Worm (Caenorhabditis elegans) whole organism, young adult: ENCODE data around the gene M28.8.
A peak's percentile ranks its signal among the peaks of the same experiment; 100 is the strongest.

Experiments
- B0261.1 ChIP-seq: sonication (generic microtip); optimal IDR thresholded peaks from 2 replicates; lab custom pipeline; 2016; ENCODE audit warnings: mild to moderate bottlenecking, missing genetic modification characterization, moderate library complexity, missing compliant biosample characterization
- D2030.7 ChIP-seq: fragments of 200-800 bp; sonication (Bioruptor generic); IDR thresholded peaks from 2 replicates; pipeline ENCODE4 v1.3.6; 2022; ENCODE audit warnings: missing genetic modification reagents, missing genetic modification characterization, missing compliant biosample characterization
- F10E7.11 ChIP-seq: sonication (generic microtip); optimal IDR thresholded peaks from 2 replicates; lab custom pipeline; 2017; ENCODE audit warnings: mild to moderate bottlenecking, missing genetic modification characterization, moderate library complexity, missing compliant biosample characterization
- F22D6.2 ChIP-seq: sonication (generic microtip); optimal IDR thresholded peaks from 2 replicates; lab custom pipeline; 2016; ENCODE audit warnings: mild to moderate bottlenecking, missing genetic modification characterization, missing compliant biosample characterization
- F52B5.7 ChIP-seq: sonication (generic microtip); optimal IDR thresholded peaks from 2 replicates; lab custom pipeline; 2016; ENCODE audit warnings: mild to moderate bottlenecking, missing genetic modification characterization, missing compliant biosample characterization
- F57C9.4 ChIP-seq: sonication (generic microtip); optimal IDR thresholded peaks from 2 replicates; lab custom pipeline; 2017; ENCODE audit warnings: mild to moderate bottlenecking, missing genetic modification characterization, missing compliant biosample characterization
- K11D2.4 ChIP-seq: fragments of 200-800 bp; sonication (Bioruptor generic); IDR thresholded peaks from 2 replicates; pipeline ENCODE4 v1.3.6; 2022; ENCODE audit warnings: missing genetic modification reagents, missing genetic modification characterization, missing compliant biosample characterization
- T07F8.4 ChIP-seq: sonication (generic microtip); optimal IDR thresholded peaks from 2 replicates; lab custom pipeline; 2016; ENCODE audit warnings: mild to moderate bottlenecking, missing genetic modification characterization, moderate library complexity, missing compliant biosample characterization
- Y95B8A.8 ChIP-seq: fragments of 200-800 bp; sonication (Bioruptor generic); IDR thresholded peaks from 2 replicates; pipeline ENCODE4 v1.3.6; 2022; ENCODE audit warnings: missing genetic modification reagents, missing genetic modification characterization, missing compliant biosample characterization
- akir-1 ChIP-seq: fragments of 200-800 bp; sonication (Bioruptor generic); optimal IDR thresholded peaks from 2 replicates; lab custom pipeline; 2018; ENCODE audit warnings: mild to moderate bottlenecking, missing genetic modification characterization, moderate library complexity, missing compliant biosample characterization
- aptf-3 ChIP-seq: fragments of 200-800 bp; sonication (Bioruptor generic); IDR thresholded peaks from 2 replicates; pipeline ENCODE4 v1.3.6; 2022; ENCODE audit warnings: missing genetic modification characterization, missing compliant biosample characterization
- atf-7 ChIP-seq: sonication (generic microtip); optimal IDR thresholded peaks from 2 replicates; lab custom pipeline; 2017; ENCODE audit warnings: mild to moderate bottlenecking, missing genetic modification characterization, missing compliant biosample characterization
- attf-6 ChIP-seq: fragments of 200-800 bp; sonication (Bioruptor generic); IDR thresholded peaks from 2 replicates; pipeline ENCODE4 v1.3.6; 2022; ENCODE audit warnings: missing genetic modification reagents, missing genetic modification characterization, missing compliant biosample characterization
- bed-1 ChIP-seq: fragments of 200-800 bp; sonication (Bioruptor generic); IDR thresholded peaks from 2 replicates; pipeline ENCODE4 v1.3.6; 2022; ENCODE audit warnings: missing genetic modification reagents, missing genetic modification characterization, missing compliant biosample characterization
- ccch-3 ChIP-seq: fragments of 200-800 bp; sonication (Bioruptor generic); optimal IDR thresholded peaks from 2 replicates; lab custom pipeline; 2018; ENCODE audit warnings: mild to moderate bottlenecking, missing genetic modification characterization, missing compliant biosample characterization
- cebp-1 ChIP-seq, 2 experiments: fragments of 200-800 bp in 1 of 2; sonication (Bioruptor generic) in 1 of 2; sonication (generic microtip) in 1 of 2; IDR thresholded peaks in 1 of 2; optimal IDR thresholded peaks in 1 of 2; 2 replicates each; pipeline versions ENCODE4 v1.3.6 to Lab custom; 2017 to 2022; ENCODE audit warnings: missing compliant biosample characterization in 2 of 2, missing genetic modification characterization in 2 of 2, mild to moderate bottlenecking in 1 of 2, missing genetic modification reagents in 1 of 2, moderate library complexity in 1 of 2
- ceh-58 ChIP-seq: fragments of 200-800 bp; sonication (Bioruptor generic); IDR thresholded peaks from 2 replicates; pipeline ENCODE4 v1.3.6; 2022; ENCODE audit warnings: missing genetic modification characterization, missing compliant biosample characterization
- dox-1 ChIP-seq: fragments of 200-800 bp; sonication (Bioruptor generic); IDR thresholded peaks from 2 replicates; pipeline ENCODE4 v1.3.6; 2022; ENCODE audit warnings: missing genetic modification reagents, missing genetic modification characterization, missing compliant biosample characterization
- dpl-1 ChIP-seq: fragments of 150-350 bp; optimal IDR thresholded peaks from 2 replicates; lab custom pipeline; 2014; ENCODE audit warnings: missing biosample characterization, missing genetic modification reagents, missing genetic modification characterization
- egl-18 ChIP-seq: fragments of 200-800 bp; sonication (Bioruptor generic); IDR thresholded peaks from 2 replicates; pipeline ENCODE4 v1.3.6; 2022; ENCODE audit warnings: missing genetic modification reagents, missing genetic modification characterization, missing compliant biosample characterization
- ets-4 ChIP-seq: fragments of 200-800 bp; sonication (Bioruptor generic); optimal IDR thresholded peaks from 2 replicates; lab custom pipeline; 2018; ENCODE audit warnings: mild to moderate bottlenecking, missing genetic modification characterization, missing compliant biosample characterization
- gei-17 ChIP-seq: fragments of 200-800 bp; sonication (Bioruptor generic); optimal IDR thresholded peaks from 2 replicates; lab custom pipeline; 2018; ENCODE audit warnings: mild to moderate bottlenecking, missing genetic modification characterization, missing compliant biosample characterization
- hmg-1.2 ChIP-seq: fragments of 200-800 bp; sonication (Bioruptor generic); IDR thresholded peaks from 2 replicates; pipeline ENCODE4 v1.3.6; 2022; ENCODE audit warnings: missing genetic modification reagents, missing genetic modification characterization, missing compliant biosample characterization
- hmg-20 ChIP-seq: fragments of 200-800 bp; sonication (Bioruptor generic); IDR thresholded peaks from 2 replicates; pipeline ENCODE4 v1.3.6; 2022; ENCODE audit warnings: missing genetic modification reagents, missing genetic modification characterization, missing compliant biosample characterization
- hrde-1 ChIP-seq: sonication (generic microtip); optimal IDR thresholded peaks from 2 replicates; lab custom pipeline; 2016; ENCODE audit warnings: missing genetic modification characterization, mild to moderate bottlenecking, missing compliant biosample characterization, moderate library complexity, missing genotype, missing genetic modification reagents, borderline replicate concordance
- lag-1 ChIP-seq: fragments of 200-800 bp; sonication (Bioruptor generic); IDR thresholded peaks from 2 replicates; pipeline ENCODE4 v1.3.6; 2022; ENCODE audit warnings: missing genetic modification reagents, missing genetic modification characterization, missing compliant biosample characterization
- lin-40 ChIP-seq: sonication (generic microtip); optimal IDR thresholded peaks from 2 replicates; lab custom pipeline; 2016; ENCODE audit warnings: missing genetic modification characterization, mild to moderate bottlenecking, missing compliant biosample characterization, missing genotype, missing genetic modification reagents
- madf-10 ChIP-seq: sonication (generic microtip); optimal IDR thresholded peaks from 2 replicates; lab custom pipeline; 2016; ENCODE audit warnings: mild to moderate bottlenecking, missing genetic modification characterization, missing compliant biosample characterization
- madf-8 ChIP-seq: fragments of 200-800 bp; sonication (Bioruptor generic); conservative IDR thresholded peaks from 2 replicates; pipeline ENCODE4 v1.3.6; 2022; ENCODE audit warnings: missing genetic modification reagents, missing genetic modification characterization, missing compliant biosample characterization
- nhr-179 ChIP-seq: sonication (generic microtip); optimal IDR thresholded peaks from 2 replicates; lab custom pipeline; 2016; ENCODE audit warnings: mild to moderate bottlenecking, missing genetic modification characterization, missing compliant biosample characterization
- nhr-80 ChIP-seq: sonication (generic microtip); optimal IDR thresholded peaks from 2 replicates; lab custom pipeline; 2016; ENCODE audit warnings: missing genetic modification characterization, missing compliant biosample characterization
- pbrm-1 ChIP-seq: fragments of 200-800 bp; sonication (Bioruptor generic); IDR thresholded peaks from 2 replicates; pipeline ENCODE4 v1.3.6; 2022; ENCODE audit warnings: missing genetic modification reagents, missing genetic modification characterization, missing compliant biosample characterization
- rec-8 ChIP-seq, 2 experiments: sonication (generic microtip); optimal IDR thresholded peaks; 2 replicates each; lab custom pipeline; 2016; ENCODE audit warnings: mild to moderate bottlenecking in 2 of 2, missing genetic modification characterization in 2 of 2, missing genetic modification reagents in 2 of 2, missing genotype in 2 of 2, missing biosample characterization in 1 of 2, missing compliant biosample characterization in 1 of 2, moderate library complexity in 1 of 2
- repo-1 ChIP-seq: sonication (generic microtip); optimal IDR thresholded peaks from 2 replicates; lab custom pipeline; 2017; ENCODE audit warnings: mild to moderate bottlenecking, missing genetic modification characterization, missing compliant biosample characterization
- rpc-1 ChIP-seq, 2 experiments: fragments of 150-350 bp in 1 of 2; sonication (generic microtip) in 1 of 2; optimal IDR thresholded peaks; 2 replicates each; lab custom pipeline; 2014 to 2018; ENCODE audit warnings: missing biosample characterization in 1 of 2, missing genetic modification characterization in 1 of 2, missing genetic modification reagents in 1 of 2, missing genotype in 1 of 2

M28.8 gene

ce11 chrII:10608821-10609220, 19.2 kb upstream of the M28.8 start:
- TF ChIP-seq repo-1 (tag; lab: Kevin White, UChicago) (no peak), hrde-1 (no peak), madf-10 (no peak), egl-18 (GFP tag; lab: Robert Waterston, UW) (no peak), lin-40 (tag; lab: Kevin White, UChicago) (no peak), F57C9.4 (tag; lab: Kevin White, UChicago) (no peak), hmg-1.2 (GFP tag; lab: Robert Waterston, UW) (no peak)

ce11 chrII:10612743-10613142, 15.3 kb upstream of the M28.8 start, which contains the start of gene C14A4.12:
C14A4.12 (plus strand) TSS chrII:10613043.
- TF ChIP-seq D2030.7 = no peak
- no peak for TF ChIP-seq bed-1 (GFP tag; lab: Robert Waterston, UW)
- no peak for TF ChIP-seq K11D2.4 (GFP tag; lab: Robert Waterston, UW)
- TF ChIP-seq rpc-1 (optimal IDR thresholded peaks at IDR 0.05; lab: Kevin White, UChicago) = no peak
- TF ChIP-seq rpc-1 (tag; optimal IDR thresholded peaks at IDR 0.05; lab: Kevin White, UChicago) = no peak
- no peak for TF ChIP-seq ccch-3
- no peak for TF ChIP-seq lag-1 (GFP tag; lab: Robert Waterston, UW)
- TF ChIP-seq F52B5.7 (tag; lab: Kevin White, UChicago) = no peak
- TF ChIP-seq rec-8 (tag; optimal IDR thresholded peaks at IDR 0.05; lab: Kevin White, UChicago) = no peak
- no peak for TF ChIP-seq Y95B8A.8 (GFP tag; lab: Robert Waterston, UW)
- no peak for TF ChIP-seq akir-1
- no peak for TF ChIP-seq cebp-1 (GFP tag; IDR thresholded peaks at IDR 0.05; lab: Robert Waterston, UW)
- TF ChIP-seq cebp-1 (tag; optimal IDR thresholded peaks at IDR 0.05; lab: Kevin White, UChicago) = no peak

ce11 chrII:10618157-10618556, 9.9 kb upstream of the M28.8 start, which contains the start of gene C14A4.13:
C14A4.13 (plus strand) TSS chrII:10618457.
- no peak for TF ChIP-seq F57C9.4 (tag; lab: Kevin White, UChicago)
- no peak for TF ChIP-seq pbrm-1
- no peak for TF ChIP-seq nhr-179
- no peak for TF ChIP-seq F10E7.11 (tag; lab: Kevin White, UChicago)
- no peak for TF ChIP-seq madf-8 (GFP tag; lab: Robert Waterston, UW)
- TF ChIP-seq hmg-20 (GFP tag; lab: Robert Waterston, UW) = no peak

- no peak for TF ChIP-seq atf-7 (tag; lab: Kevin White, UChicago)
- TF ChIP-seq T07F8.4 = no peak
- TF ChIP-seq attf-6 (GFP tag; lab: Robert Waterston, UW) = no peak
- TF ChIP-seq aptf-3 = no peak
- no peak for TF ChIP-seq B0261.1
- TF ChIP-seq ceh-58 (GFP tag; lab: Robert Waterston, UW) = no peak
Measured at ce11 chrII:10621965-10622364, 6.1 kb upstream of the M28.8 start, which contains the start of gene cutl-9. cutl-9 (plus strand) TSS chrII:10622265.

- peak; percentile 47 for TF ChIP-seq ets-4 (GFP tag; lab: Kevin White, UChicago)
- no peak for TF ChIP-seq gei-17
- TF ChIP-seq dox-1 (GFP tag; lab: Robert Waterston, UW) = peak; percentile 73; the same call in 1 of the 2 replicates
- TF ChIP-seq nhr-80 (tag; lab: Kevin White, UChicago) = peak; percentile 94
- TF ChIP-seq dpl-1 (GFP tag; lab: Kevin White, UChicago) = no peak
- TF ChIP-seq F22D6.2 = no peak
- no peak for TF ChIP-seq nhr-179
Measured at ce11 chrII:10627086-10627485, 977 bp upstream of the M28.8 start.
